Worm (Caenorhabditis elegans): ENCODE results near the gene unc-86.

Gene unc-86

ce11 chrIII:8262599-8262998, 46.5 kb upstream of the unc-86 start (continued):
- TF ChIP-seq sox-2 (GFP tag; IDR thresholded peaks at IDR 0.05) (no peak), hlh-15 (tag; optimal IDR thresholded peaks at IDR 0.05) (no peak), T23F11.4 (GFP tag; optimal IDR thresholded peaks at IDR 0.05) (no peak), ceh-30 (tag; optimal IDR thresholded peaks at IDR 0.05) (no peak), zip-5 (tag; optimal IDR thresholded peaks at IDR 0.05) (no peak), F13H6.1 (tag; optimal IDR thresholded peaks at IDR 0.05) (no peak), unc-55 (GFP tag; optimal IDR thresholded peaks at IDR 0.05) (no peak), sdc-2 (tag; optimal IDR thresholded peaks at IDR 0.05) (peak; percentile 26), rnt-1 (tag; optimal IDR thresholded peaks at IDR 0.05) (no peak), ceh-19 (GFP tag; optimal IDR thresholded peaks at IDR 0.05) (no peak), dve-1 (tag; optimal IDR thresholded peaks at IDR 0.05) (no peak), nhr-11 (tag; optimal IDR thresholded peaks at IDR 0.05) (no peak), gmeb-2 (tag; optimal IDR thresholded peaks at IDR 0.05) (no peak), Y22D7AL.16 (tag; optimal IDR thresholded peaks at IDR 0.05) (no peak), pax-1 (tag; optimal IDR thresholded peaks at IDR 0.05) (no peak), hlh-6 (tag; optimal IDR thresholded peaks at IDR 0.05) (peak; percentile 21), nfya-1 (tag; optimal IDR thresholded peaks at IDR 0.05) (no peak), pag-3 (tag; optimal IDR thresholded peaks at IDR 0.05; ENCODE audit: borderline replicate concordance) (no peak), hlh-30 (tag; optimal IDR thresholded peaks at IDR 0.05; ENCODE audit: insufficient read depth) (no peak), ceh-9 (tag; optimal IDR thresholded peaks at IDR 0.05) (peak; percentile 17), sox-4 (tag; optimal IDR thresholded peaks at IDR 0.05) (no peak), ref-2 (tag; optimal IDR thresholded peaks at IDR 0.05) (peak; percentile 28), elt-2 (tag; optimal IDR thresholded peaks at IDR 0.05) (no peak), pros-1 (tag; optimal IDR thresholded peaks at IDR 0.05) (no peak), C08G9.2 (tag; optimal IDR thresholded peaks at IDR 0.05) (no peak), mec-3 (tag; optimal IDR thresholded peaks at IDR 0.05; ENCODE audit: borderline replicate concordance) (no peak), eyg-1 (tag; optimal IDR thresholded peaks at IDR 0.05) (no peak), ahr-1 (tag; optimal IDR thresholded peaks at IDR 0.05) (no peak), ceh-45 (GFP tag; IDR thresholded peaks at IDR 0.05) (no peak), K09A11.1 (tag; optimal IDR thresholded peaks at IDR 0.05; ENCODE audit: insufficient read depth) (no peak), C38D4.7 (GFP tag; optimal IDR thresholded peaks at IDR 0.05) (no peak), pqm-1 (tag; optimal IDR thresholded peaks at IDR 0.05) (no peak), unc-3 (GFP tag; conservative IDR thresholded peaks at IDR 0.05) (no peak), unc-3 (tag; optimal IDR thresholded peaks at IDR 0.05) (no peak), tbx-2 (tag; optimal IDR thresholded peaks at IDR 0.05) (no peak), lin-11 (tag; optimal IDR thresholded peaks at IDR 0.05) (no peak), ama-1 (optimal IDR thresholded peaks at IDR 0.05) (no peak), ceh-6 (GFP tag; optimal IDR thresholded peaks at IDR 0.05) (no peak), hlh-8 (tag; optimal IDR thresholded peaks at IDR 0.05) (no peak), odd-2 (tag; optimal IDR thresholded peaks at IDR 0.05) (no peak), npax-4 (tag; optimal IDR thresholded peaks at IDR 0.05) (no peak)

ce11 chrIII:8258045-8258444, 41.9 kb upstream of the unc-86 start, which contains the start of gene ncr-2:
Gene ncr-2 (plus strand): TSS chrIII:8258345.
- TF ChIP-seq sdc-2 (tag; optimal IDR thresholded peaks at IDR 0.05) (no peak), unc-3 (GFP tag; conservative IDR thresholded peaks at IDR 0.05) (no peak), unc-3 (tag; optimal IDR thresholded peaks at IDR 0.05) (no peak)

ce11 chrIII:8254938-8255337, 38.8 kb upstream of the unc-86 start, which contains the start of gene F09G8.5:
Gene F09G8.5 (plus strand): TSS chrIII:8254975.
- TF ChIP-seq pqm-1 (tag; optimal IDR thresholded peaks at IDR 0.05): no peak

Data from whole organism, late embryonic.